Worm (Caenorhabditis elegans): Measurements from ENCODE around the gene oac-5.

DNA sequence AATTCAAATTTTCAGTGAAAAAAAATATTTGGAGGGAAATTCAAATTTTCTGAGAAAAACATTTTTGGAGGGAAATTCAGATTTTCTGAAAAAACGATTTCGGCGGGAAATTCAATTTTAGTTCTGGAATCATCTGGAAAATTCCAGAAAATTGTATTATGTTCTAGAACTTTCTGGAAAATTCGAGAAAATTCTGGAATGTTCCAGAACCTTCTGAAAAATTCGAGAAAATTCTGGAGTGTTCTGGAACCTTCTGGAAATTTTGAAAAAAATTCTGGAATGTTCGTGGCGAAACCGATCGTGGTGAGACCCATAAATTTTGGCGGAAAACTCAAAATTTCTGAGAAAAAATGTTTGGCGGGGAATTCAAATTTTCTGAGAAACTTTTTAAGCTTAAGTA, 29.6 kb downstream of the oac-5 start:
- TF ChIP-seq W03F9.2 (tag; optimal IDR thresholded peaks at IDR 0.05) = no peak
- TF ChIP-seq dao-5 (tag; optimal IDR thresholded peaks at IDR 0.05) = no peak
- TF ChIP-seq him-1 (tag; optimal IDR thresholded peaks at IDR 0.05) = no peak
